Fruit fly (Drosophila melanogaster): Measurements from ENCODE around the gene Klp31E.

Klp31E gene

dm6 chr2L:10387869-10388726, 25.7 kb upstream of the Klp31E start, which contains the start of gene da (continued):
- TF ChIP-seq CG13624 (GFP tag; optimal IDR thresholded peaks at IDR 0.05) (peak; percentile 63), CG17361 (GFP tag; IDR thresholded peaks at IDR 0.05) (peak; percentile 58; the same call in 1 of the 3 replicates), Meics (GFP tag; optimal IDR thresholded peaks at IDR 0.05) (peak; percentile 61), lilli (GFP tag; optimal IDR thresholded peaks at IDR 0.05) (peak; percentile 70), nmo (GFP tag; optimal IDR thresholded peaks at IDR 0.05) (peak; percentile 73), Dip3 (GFP tag; optimal IDR thresholded peaks at IDR 0.05) (peak; percentile 45), H2.0 (GFP tag; IDR thresholded peaks at IDR 0.05) (peak; percentile 60), Bteb2 (GFP tag; optimal IDR thresholded peaks at IDR 0.05) (peak; percentile 67), CG15696 (tag; optimal IDR thresholded peaks at IDR 0.05) (peak; percentile 28), CG17802 (tag; optimal IDR thresholded peaks at IDR 0.05) (peak; percentile 95), slou (GFP tag; optimal IDR thresholded peaks at IDR 0.05) (no peak), Sox100B (GFP tag; optimal IDR thresholded peaks at IDR 0.05) (peak; percentile 51), Sin3A (optimal IDR thresholded peaks at IDR 0.05) (no peak), ssp (GFP tag; IDR thresholded peaks at IDR 0.05) (peak; percentile 98), CG7786 (GFP tag; optimal IDR thresholded peaks at IDR 0.05) (peak; percentile 55), Ssrp (tag; optimal IDR thresholded peaks at IDR 0.05) (peak; percentile 58), Nf-YB (GFP tag; optimal IDR thresholded peaks at IDR 0.05) (peak; percentile 38), Pdp1 (GFP tag; optimal IDR thresholded peaks at IDR 0.05) (peak; percentile 33 to 69), grau (tag; optimal IDR thresholded peaks at IDR 0.05) (peak; percentile 69), CG10565 (GFP tag; optimal IDR thresholded peaks at IDR 0.05) (no peak), tna (GFP tag; IDR thresholded peaks at IDR 0.05; ENCODE audit: partially characterized antibody) (peak; percentile 13; the same call in 1 of the 2 replicates), unc-4 (GFP tag; IDR thresholded peaks at IDR 0.05; ENCODE audit: partially characterized antibody) (peak; percentile 54; the same call in 1 of the 2 replicates), CG14441 (GFP tag; IDR thresholded peaks at IDR 0.05) (peak; percentile 59), CG13894 (tag; optimal IDR thresholded peaks at IDR 0.05) (peak; percentile 53), CG3838 (GFP tag; optimal IDR thresholded peaks at IDR 0.05) (no peak), ind (GFP tag; optimal IDR thresholded peaks at IDR 0.05) (peak; percentile 51), ab (GFP tag; optimal IDR thresholded peaks at IDR 0.05) (no peak), Ptx1 (GFP tag; IDR thresholded peaks at IDR 0.05) (peak; percentile 54), bab2 (GFP tag; optimal IDR thresholded peaks at IDR 0.05) (no peak), CG7556 (GFP tag; optimal IDR thresholded peaks at IDR 0.05) (peak; percentile 25), lmd (GFP tag; IDR thresholded peaks at IDR 0.05) (no peak), CG7357 (GFP tag; IDR thresholded peaks at IDR 0.05) (peak; percentile 97), chinmo (GFP tag; IDR thresholded peaks at IDR 0.05; ENCODE audit: partially characterized antibody) (0 out of 4 replicates have a peak, but pooled peaks have one; percentile 52), NK7.1 (GFP tag; optimal IDR thresholded peaks at IDR 0.05) (no peak), BtbVII (GFP tag; optimal IDR thresholded peaks at IDR 0.05) (peak; percentile 19), CG32772 (GFP tag; IDR thresholded peaks at IDR 0.05) (no peak; the same call in 1 of the 2 replicates), Dad (GFP tag; optimal IDR thresholded peaks at IDR 0.05) (peak; percentile 45), CG8388 (GFP tag; optimal IDR thresholded peaks at IDR 0.05) (peak; percentile 21), slbo (GFP tag; IDR thresholded peaks at IDR 0.05) (peak; percentile 74), YL-1 (GFP tag; optimal IDR thresholded peaks at IDR 0.05) (peak; percentile 89), CG17568 (GFP tag; optimal IDR thresholded peaks at IDR 0.05) (peak; percentile 24), D (optimal IDR thresholded peaks at IDR 0.05) (no peak), D (GFP tag; optimal IDR thresholded peaks at IDR 0.05) (no peak), Dbx (GFP tag; IDR thresholded peaks at IDR 0.05) (0 out of 3 replicates have a peak, but pooled peaks have one; percentile 15), CG15601 (tag; optimal IDR thresholded peaks at IDR 0.05) (peak; percentile 48), CG9817 (tag; optimal IDR thresholded peaks at IDR 0.05) (no peak), CG3065 (GFP tag; optimal IDR thresholded peaks at IDR 0.05) (no peak), NFAT (GFP tag; IDR thresholded peaks at IDR 0.05) (peak; percentile 58; the same call in 1 of the 2 replicates), Lim3 (GFP tag; IDR thresholded peaks at IDR 0.05) (no peak)

Measured in whole organism, embryonic.